Fruit fly (Drosophila melanogaster) whole organism, wandering third instar larva: ENCODE data around the gene CG31275.

Experiments
- Abd-B ChIP-seq: fragments of >200 bp; optimal IDR thresholded peaks from 2 replicates; lab custom pipeline; 2017; ENCODE audit warnings: missing biosample characterization, missing genetic modification characterization
- CG9705 ChIP-seq: fragments of 200-800 bp; sonication (Bioruptor generic); optimal IDR thresholded peaks from 2 replicates; lab custom pipeline; 2018; ENCODE audit warnings: missing biosample characterization, mild to moderate bottlenecking, missing genetic modification characterization
- CrebA ChIP-seq: fragments of 200-800 bp; sonication (Bioruptor generic); optimal IDR thresholded peaks from 2 replicates; lab custom pipeline; 2016; ENCODE audit warnings: missing biosample characterization, mild to moderate bottlenecking, missing genetic modification characterization, borderline replicate concordance
- Dif ChIP-seq: fragments of 200-275, 200-300 bp; sonication (Bioruptor generic); optimal IDR thresholded peaks from 2 replicates; lab custom pipeline; 2018; ENCODE audit warnings: missing biosample characterization, missing genetic modification characterization; ENCODE audit not compliant: partially characterized antibody
- GATAd ChIP-seq: sonication (Bioruptor generic); optimal IDR thresholded peaks from 2 replicates; lab custom pipeline; 2016; ENCODE audit warnings: missing biosample characterization, missing genetic modification characterization
- Jra ChIP-seq: sonication (Bioruptor generic); optimal IDR thresholded peaks from 2 replicates; lab custom pipeline; 2016; ENCODE audit warnings: missing biosample characterization, missing genetic modification characterization
- Myc ChIP-seq: fragments of >200 bp; optimal IDR thresholded peaks from 2 replicates; lab custom pipeline; 2017
- N ChIP-seq: fragments of >200 bp; optimal IDR thresholded peaks from 2 replicates; lab custom pipeline; 2018; ENCODE audit warnings: missing biosample characterization, missing external identifiers, missing genetic modification characterization
- OdsH ChIP-seq: fragments of 200-800 bp; sonication (Bioruptor generic); optimal IDR thresholded peaks from 2 replicates; lab custom pipeline; 2016; ENCODE audit warnings: missing biosample characterization, mild to moderate bottlenecking, missing genetic modification characterization
- br ChIP-seq: fragments of 200-800 bp; sonication (Bioruptor generic); optimal IDR thresholded peaks from 2 replicates; lab custom pipeline; 2016; ENCODE audit warnings: missing biosample characterization, missing genetic modification characterization
- brk ChIP-seq: fragments of 200-800 bp; sonication (Bioruptor generic); optimal IDR thresholded peaks from 2 replicates; lab custom pipeline; 2016; ENCODE audit warnings: missing biosample characterization, mild to moderate bottlenecking, missing genetic modification characterization
- dl ChIP-seq, 2 experiments: fragments of 175-275, 200-275 bp in 1 of 2; fragments of 200-275 bp in 1 of 2; sonication (Bioruptor generic); optimal IDR thresholded peaks; lab custom pipeline; 2018; ENCODE audit warnings: mild to moderate bottlenecking in 2 of 2, missing biosample characterization in 2 of 2, missing genetic modification characterization in 2 of 2, moderate library complexity in 2 of 2; ENCODE audit not compliant: partially characterized antibody in 2 of 2, insufficient read depth in 1 of 2
- dsf ChIP-seq: sonication (Bioruptor generic); optimal IDR thresholded peaks from 2 replicates; lab custom pipeline; 2016; ENCODE audit warnings: missing biosample characterization, missing genetic modification characterization, borderline replicate concordance
- foxo ChIP-seq, 2 experiments: fragments of 200-800 bp; sonication (Bioruptor generic); optimal IDR thresholded peaks; 2 replicates in 1 of 2; 3 replicates in 1 of 2; lab custom pipeline; 2016 to 2017; ENCODE audit warnings: missing biosample characterization in 2 of 2, missing genetic modification characterization in 2 of 2
- fru ChIP-seq: fragments of 200-800 bp; sonication (Bioruptor generic); optimal IDR thresholded peaks from 3 replicates; lab custom pipeline; 2016; ENCODE audit warnings: missing biosample characterization, mild to moderate bottlenecking, missing genetic modification characterization
- h ChIP-seq: fragments of 200-800 bp; sonication (Bioruptor generic); optimal IDR thresholded peaks from 3 replicates; lab custom pipeline; 2016; ENCODE audit warnings: missing biosample characterization, mild to moderate bottlenecking, missing genetic modification characterization
- psq ChIP-seq: fragments of 200-800 bp; sonication (Bioruptor generic); optimal IDR thresholded peaks from 3 replicates; lab custom pipeline; 2017; ENCODE audit warnings: missing biosample characterization, mild to moderate bottlenecking, missing genetic modification characterization, moderate library complexity
- rgr ChIP-seq: fragments of 200-800 bp; sonication (Bioruptor generic); optimal IDR thresholded peaks from 3 replicates; lab custom pipeline; 2016; ENCODE audit warnings: missing biosample characterization, mild to moderate bottlenecking, missing genetic modification characterization
- sage ChIP-seq: fragments of 200-800 bp; sonication (Bioruptor generic); optimal IDR thresholded peaks from 2 replicates; lab custom pipeline; 2016; ENCODE audit warnings: missing biosample characterization, mild to moderate bottlenecking, missing genetic modification characterization
- woc ChIP-seq: sonication (Bioruptor generic); optimal IDR thresholded peaks from 2 replicates; lab custom pipeline; 2016; ENCODE audit warnings: missing biosample characterization, mild to moderate bottlenecking, missing genetic modification characterization

Gene CG31275

dm6 chr3R:16702810-16703209 lies 48.3 kb downstream of the CG31275 start:
- TF ChIP-seq woc (no peak), fru (no peak), foxo (GFP tag; optimal IDR thresholded peaks at IDR 0.05; lab: Kevin White, UChicago) (no peak), Dif (GFP tag; lab: Kevin White, UChicago) (peak; percentile 85), Abd-B (GFP tag; lab: Kevin White, UChicago) (no peak), br (GFP tag; lab: Kevin White, UChicago) (no peak), psq (GFP tag; lab: Kevin White, UChicago) (peak; percentile 25), Myc (no peak), N (GFP tag; lab: Kevin White, UChicago) (no peak), OdsH (GFP tag; lab: Kevin White, UChicago) (no peak), GATAd (GFP tag; lab: Kevin White, UChicago) (no peak), brk (GFP tag; lab: Kevin White, UChicago) (no peak), dl (GFP tag; optimal IDR thresholded peaks at IDR 0.05; lab: Kevin White, UChicago; ENCODE audit: insufficient read depth in 1 of 2, partially characterized antibody in 2 of 2) (peak; percentile 68 to 83), dsf (GFP tag; lab: Kevin White, UChicago) (no peak), Jra (no peak), rgr (no peak), h (GFP tag; lab: Kevin White, UChicago) (peak; percentile 24), CrebA (GFP tag; lab: Kevin White, UChicago) (no peak)
- TF ChIP-seq, all 38 proteins: peak for 4

dm6 chr3R:16700915-16701314 lies 50.2 kb downstream of the CG31275 start:
- no peak for TF ChIP-seq GATAd (GFP tag; lab: Kevin White, UChicago)
- TF ChIP-seq sage (GFP tag; lab: Kevin White, UChicago) = no peak
- no peak for TF ChIP-seq CG9705 (GFP tag; lab: Kevin White, UChicago)
